Worm (Caenorhabditis elegans): ENCODE measurements around the gene sra-39.

The sra-39 gene

ce11 chrX:13852606-13853005, 50.6 kb downstream of the sra-39 start, which contains the start of gene mct-3:
Gene mct-3, plus strand, starts transcription at chrX:13852906.
- no peak for TF ChIP-seq unc-3 (GFP tag; conservative IDR thresholded peaks at IDR 0.05)
- TF ChIP-seq unc-3 (tag; optimal IDR thresholded peaks at IDR 0.05), result no peak
- TF ChIP-seq hlh-30 (tag; optimal IDR thresholded peaks at IDR 0.05; ENCODE audit: insufficient read depth), result no peak
- TF ChIP-seq hlh-15 (tag; optimal IDR thresholded peaks at IDR 0.05), result no peak
- TF ChIP-seq fkh-10 (GFP tag; optimal IDR thresholded peaks at IDR 0.05), result no peak
- no peak for TF ChIP-seq tbx-2 (tag; optimal IDR thresholded peaks at IDR 0.05)
- no peak for TF ChIP-seq ceh-34 (tag; optimal IDR thresholded peaks at IDR 0.05)

- TF ChIP-seq nhr-11 (tag; optimal IDR thresholded peaks at IDR 0.05), result no peak
- peak; percentile 10 for TF ChIP-seq elt-2 (tag; optimal IDR thresholded peaks at IDR 0.05)
Measured at ce11 chrX:13851590-13851989, 51.6 kb downstream of the sra-39 start.

ce11 chrX:13850359-13850758, 52.9 kb downstream of the sra-39 start:
- TF ChIP-seq K02D7.2 (tag; optimal IDR thresholded peaks at IDR 0.05) (no peak), hlh-30 (tag; optimal IDR thresholded peaks at IDR 0.05; ENCODE audit: insufficient read depth) (no peak), ceh-22 (tag; optimal IDR thresholded peaks at IDR 0.05) (no peak)
